Worm (Caenorhabditis elegans) whole organism, L3 larva: ENCODE measurements around the gene rpl-33.
A peak's percentile ranks its signal among the peaks of the same experiment; 100 is the strongest.

Experiments
- R02D3.7 ChIP-seq: fragments of 150-350 bp; optimal IDR thresholded peaks from 2 replicates; lab custom pipeline; 2014; ENCODE audit warnings: missing biosample characterization, missing genetic modification characterization
- ZK546.5 ChIP-seq: sonication (generic microtip); optimal IDR thresholded peaks from 2 replicates; lab custom pipeline; 2017; ENCODE audit warnings: missing biosample characterization, missing genetic modification characterization
- aly-2 ChIP-seq: fragments of 150-350 bp; optimal IDR thresholded peaks from 2 replicates; lab custom pipeline; 2014; ENCODE audit warnings: missing biosample characterization, missing genetic modification characterization
- ama-1 ChIP-seq: fragments of 150-350 bp; optimal IDR thresholded peaks from 2 replicates; lab custom pipeline; 2018
- ceh-16 ChIP-seq: sonication (generic microtip); optimal IDR thresholded peaks from 2 replicates; lab custom pipeline; 2017; ENCODE audit warnings: missing biosample characterization, missing genetic modification characterization
- ceh-28 ChIP-seq: fragments of 150-350 bp; optimal IDR thresholded peaks from 2 replicates; lab custom pipeline; 2014; ENCODE audit warnings: missing biosample characterization, missing genetic modification reagents, missing genetic modification characterization
- ceh-9 ChIP-seq: sonication (generic microtip); optimal IDR thresholded peaks from 2 replicates; lab custom pipeline; 2018; ENCODE audit warnings: missing biosample characterization, missing genetic modification characterization
- daf-12 ChIP-seq: fragments of 150-350 bp; optimal IDR thresholded peaks from 2 replicates; lab custom pipeline; 2014; ENCODE audit warnings: missing biosample characterization, missing genetic modification reagents, missing genetic modification characterization
- egl-27 ChIP-seq: sonication (generic microtip); optimal IDR thresholded peaks from 4 replicates; lab custom pipeline; 2017; ENCODE audit warnings: missing biosample characterization, missing genetic modification reagents, missing genetic modification characterization
- egl-5 ChIP-seq: fragments of 150-350 bp; optimal IDR thresholded peaks from 2 replicates; lab custom pipeline; 2017; ENCODE audit warnings: missing biosample characterization, missing genetic modification reagents, missing genetic modification characterization, inconsistent platforms
- elt-1 ChIP-seq: fragments of 150-350 bp; optimal IDR thresholded peaks from 2 replicates; lab custom pipeline; 2014; ENCODE audit warnings: missing biosample characterization, missing genetic modification characterization
- elt-2 ChIP-seq: sonication (generic microtip); optimal IDR thresholded peaks from 2 replicates; lab custom pipeline; 2016; ENCODE audit warnings: missing genetic modification reagents, mild to moderate bottlenecking, missing genetic modification characterization, missing compliant biosample characterization
- elt-3 ChIP-seq, 3 experiments: fragments of 150-350 bp in 1 of 3; sonication (generic microtip) in 2 of 3; optimal IDR thresholded peaks; 2 replicates in 2 of 3; 4 replicates in 1 of 3; lab custom pipeline; 2014 to 2017; ENCODE audit warnings: missing biosample characterization in 3 of 3, missing genetic modification characterization in 3 of 3
- eor-1 ChIP-seq, 2 experiments: fragments of 150-350 bp; optimal IDR thresholded peaks; 2 replicates each; lab custom pipeline; 2014 to 2018; ENCODE audit warnings: missing biosample characterization in 2 of 2, missing genetic modification characterization in 2 of 2
- fkh-10 ChIP-seq: sonication (generic microtip); optimal IDR thresholded peaks from 2 replicates; lab custom pipeline; 2017; ENCODE audit warnings: missing biosample characterization, missing genetic modification reagents, missing genetic modification characterization
- fkh-2 ChIP-seq: fragments of 150-350 bp; optimal IDR thresholded peaks from 2 replicates; lab custom pipeline; 2014; ENCODE audit warnings: missing biosample characterization, missing genetic modification reagents, missing genetic modification characterization
- fos-1 ChIP-seq: fragments of 150-350 bp; optimal IDR thresholded peaks from 2 replicates; lab custom pipeline; 2014; ENCODE audit warnings: missing biosample characterization, missing genetic modification characterization
- hmg-11 ChIP-seq: sonication (generic microtip); optimal IDR thresholded peaks from 2 replicates; lab custom pipeline; 2016; ENCODE audit warnings: missing genetic modification characterization, missing compliant biosample characterization
- jun-1 ChIP-seq: fragments of 150-350 bp; optimal IDR thresholded peaks from 2 replicates; lab custom pipeline; 2014; ENCODE audit warnings: missing biosample characterization, missing genetic modification reagents, missing genetic modification characterization
- lin-15B ChIP-seq: fragments of 150-350 bp; optimal IDR thresholded peaks from 2 replicates; lab custom pipeline; 2014; ENCODE audit warnings: missing biosample characterization, missing genetic modification characterization
- lin-39 ChIP-seq: fragments of 150-350 bp; optimal IDR thresholded peaks from 2 replicates; lab custom pipeline; 2018; ENCODE audit warnings: missing biosample characterization, missing genetic modification reagents, missing genetic modification characterization
- lsy-12 ChIP-seq: sonication (generic microtip); optimal IDR thresholded peaks from 2 replicates; lab custom pipeline; 2016; ENCODE audit warnings: mild to moderate bottlenecking, missing genetic modification characterization, missing compliant biosample characterization
- mdl-1 ChIP-seq: fragments of 150-350 bp; optimal IDR thresholded peaks from 2 replicates; lab custom pipeline; 2014; ENCODE audit warnings: missing biosample characterization, missing genetic modification characterization
- mml-1 ChIP-seq: fragments of 150-350 bp; sonication (generic microtip); optimal IDR thresholded peaks from 3 replicates; lab custom pipeline; 2014; ENCODE audit warnings: missing biosample characterization, missing genetic modification characterization
- nfya-1 ChIP-seq: sonication (generic microtip); optimal IDR thresholded peaks from 2 replicates; lab custom pipeline; 2017; ENCODE audit warnings: missing genetic modification characterization, mild to moderate bottlenecking, missing compliant biosample characterization, antibody characterized with exemption, moderate library complexity; ENCODE audit not compliant: insufficient read depth
- nhr-11 ChIP-seq: fragments of 150-350 bp; optimal IDR thresholded peaks from 2 replicates; lab custom pipeline; 2014; ENCODE audit warnings: missing biosample characterization, missing genetic modification characterization
- nhr-12 ChIP-seq: fragments of 150-350 bp; optimal IDR thresholded peaks from 2 replicates; lab custom pipeline; 2014; ENCODE audit warnings: missing biosample characterization, missing genetic modification characterization
- nhr-23 ChIP-seq: fragments of 150-350 bp; optimal IDR thresholded peaks from 2 replicates; lab custom pipeline; 2014; ENCODE audit warnings: missing biosample characterization, missing genetic modification reagents, missing genetic modification characterization
- nhr-237 ChIP-seq: fragments of 150-350 bp; optimal IDR thresholded peaks from 2 replicates; lab custom pipeline; 2014; ENCODE audit warnings: missing biosample characterization, missing genetic modification characterization
- nhr-25 ChIP-seq: sonication (generic microtip); optimal IDR thresholded peaks from 2 replicates; lab custom pipeline; 2017; ENCODE audit warnings: missing biosample characterization, missing genetic modification characterization
- nhr-28 ChIP-seq: fragments of 150-350 bp; optimal IDR thresholded peaks from 2 replicates; lab custom pipeline; 2014; ENCODE audit warnings: missing biosample characterization, missing genetic modification characterization
- nhr-43 ChIP-seq: sonication (generic microtip); optimal IDR thresholded peaks from 2 replicates; lab custom pipeline; 2016; ENCODE audit warnings: mild to moderate bottlenecking, missing genetic modification characterization, missing compliant biosample characterization; ENCODE audit not compliant: poor library complexity, severe bottlenecking
- nhr-67 ChIP-seq: fragments of 150-350 bp; optimal IDR thresholded peaks from 2 replicates; lab custom pipeline; 2014; ENCODE audit warnings: missing biosample characterization, missing genetic modification characterization
- nhr-76 ChIP-seq: fragments of 150-350 bp; sonication (generic microtip); optimal IDR thresholded peaks from 5 replicates; lab custom pipeline; 2014; ENCODE audit warnings: missing biosample characterization, missing genetic modification characterization
- nhr-77 ChIP-seq: fragments of 150-350 bp; optimal IDR thresholded peaks from 2 replicates; lab custom pipeline; 2014; ENCODE audit warnings: missing biosample characterization, missing genetic modification characterization
- pha-4 ChIP-seq: fragments of 150-350 bp; optimal IDR thresholded peaks from 2 replicates; lab custom pipeline; 2014; ENCODE audit warnings: missing biosample characterization, missing genetic modification reagents, missing genetic modification characterization
- pqm-1 ChIP-seq: fragments of 150-350 bp; optimal IDR thresholded peaks from 2 replicates; lab custom pipeline; 2017; ENCODE audit warnings: missing biosample characterization, missing genetic modification characterization, inconsistent platforms
- sea-2 ChIP-seq: fragments of 150-350 bp; sonication (generic microtip); optimal IDR thresholded peaks from 4 replicates; lab custom pipeline; 2014; ENCODE audit warnings: missing biosample characterization, missing genetic modification reagents, missing genetic modification characterization
- skn-1 ChIP-seq: fragments of 150-350 bp; optimal IDR thresholded peaks from 2 replicates; lab custom pipeline; 2014; ENCODE audit warnings: missing biosample characterization, missing genetic modification characterization
- snpc-4 ChIP-seq: fragments of 150-350 bp; optimal IDR thresholded peaks from 2 replicates; lab custom pipeline; 2014; ENCODE audit warnings: missing biosample characterization, missing genetic modification characterization
- tbx-2 ChIP-seq: sonication (generic microtip); optimal IDR thresholded peaks from 2 replicates; lab custom pipeline; 2016; ENCODE audit warnings: mild to moderate bottlenecking, missing genetic modification characterization, missing compliant biosample characterization
- unc-39 ChIP-seq: sonication (generic microtip); optimal IDR thresholded peaks from 4 replicates; lab custom pipeline; 2017; ENCODE audit warnings: missing biosample characterization, missing genetic modification characterization
- unc-62 ChIP-seq: fragments of 150-350 bp; sonication (generic microtip); optimal IDR thresholded peaks from 4 replicates; lab custom pipeline; 2014; ENCODE audit warnings: missing biosample characterization, missing genetic modification reagents, missing genetic modification characterization
- zag-1 ChIP-seq: fragments of 150-350 bp; optimal IDR thresholded peaks from 2 replicates; lab custom pipeline; 2014; ENCODE audit warnings: missing biosample characterization, missing genetic modification characterization
- ztf-11 ChIP-seq: fragments of 150-350 bp; optimal IDR thresholded peaks from 2 replicates; lab custom pipeline; 2014; ENCODE audit warnings: missing biosample characterization, missing genetic modification characterization
- ztf-4 ChIP-seq: fragments of 150-350 bp; optimal IDR thresholded peaks from 2 replicates; lab custom pipeline; 2014; ENCODE audit warnings: missing biosample characterization, missing genetic modification characterization

The rpl-33 gene

ce11 chrII:7147550-7147949 lies 42.2 kb downstream of the rpl-33 start:
- TF ChIP-seq egl-27 (tag; lab: Kevin White, UChicago) (no peak), lsy-12 (tag; lab: Kevin White, UChicago) (no peak), aly-2 (tag; lab: Kevin White, UChicago) (no peak), snpc-4 (no peak), pha-4 (tag; lab: Kevin White, UChicago) (peak; percentile 34), elt-2 (tag; lab: Kevin White, UChicago) (peak; percentile 10), fkh-10 (GFP tag; lab: Kevin White, UChicago) (no peak), lin-15B (peak; percentile 13), fos-1 (tag; lab: Kevin White, UChicago) (no peak), hmg-11 (no peak), mdl-1 (tag; lab: Kevin White, UChicago) (no peak), nhr-12 (tag; lab: Kevin White, UChicago) (no peak), eor-1 (tag; optimal IDR thresholded peaks at IDR 0.05; lab: Kevin White, UChicago) (no peak), jun-1 (tag; lab: Kevin White, UChicago) (no peak), pqm-1 (no peak)

DNA sequence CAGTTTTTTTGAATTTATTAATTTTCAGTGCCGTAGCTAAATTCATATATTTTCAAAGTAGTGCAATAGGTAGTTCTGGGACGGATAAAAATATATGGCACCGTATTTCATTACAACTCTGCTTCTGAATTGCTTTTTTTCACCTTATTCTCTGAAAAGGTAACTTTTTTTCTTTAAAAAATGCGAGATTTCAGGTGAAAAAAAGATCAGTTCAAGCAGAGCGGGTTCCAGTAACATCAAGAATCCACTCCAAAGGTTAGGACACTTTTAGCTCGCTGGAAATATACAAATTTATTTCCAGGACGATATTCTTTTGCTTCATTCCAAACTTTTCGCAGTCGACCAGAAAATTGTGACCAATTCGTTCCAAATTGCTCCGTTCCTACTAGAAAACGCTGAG lies 42.7 kb downstream of the rpl-33 start, which contains the start of gene T07F8.1:
TSS of gene T07F8.1 (plus strand) at position 301 of the 400 bp plus-strand sequence.
- TF ChIP-seq nhr-25 = no peak
- no peak for TF ChIP-seq snpc-4

DNA sequence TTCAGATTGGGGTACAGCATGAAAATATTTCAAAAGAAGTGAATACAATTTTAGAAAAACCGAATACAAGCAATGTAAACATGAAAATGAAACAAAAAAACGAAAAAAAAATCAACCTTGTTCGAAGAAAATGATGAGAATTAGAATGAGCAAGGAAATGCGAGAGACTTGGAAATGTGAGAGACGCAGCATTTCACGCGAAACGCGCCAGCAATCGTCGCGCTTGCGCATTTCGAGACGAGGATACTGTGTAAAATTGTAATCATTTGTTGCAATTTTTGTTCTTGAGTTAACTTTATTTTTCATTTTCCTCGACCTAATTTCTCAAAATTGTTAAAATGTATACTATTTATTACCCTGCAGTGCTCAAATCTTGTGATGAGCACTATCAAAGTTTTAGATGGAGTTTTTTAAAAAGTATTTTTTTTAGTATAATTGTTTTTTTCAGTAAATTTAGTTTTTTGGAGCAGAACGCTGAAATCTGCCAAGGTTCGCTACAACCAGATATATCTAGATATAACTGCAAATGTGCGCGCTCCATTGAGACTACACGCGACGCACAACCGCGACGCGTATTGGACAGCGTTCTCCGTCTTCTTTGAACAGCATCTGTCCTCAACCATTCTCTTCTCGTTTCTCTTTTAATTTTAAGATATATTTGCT lies 46.7 kb downstream of the rpl-33 start, which contains the start of gene fust-1:
TSS of gene fust-1 (plus strand) at position 613 of the 663 bp plus-strand sequence.
- TF ChIP-seq nhr-11 (tag; lab: Kevin White, UChicago) = peak; percentile 84
- TF ChIP-seq egl-5 (tag; lab: Kevin White, UChicago) = peak; percentile 77
- peak; percentile 59 for TF ChIP-seq ZK546.5 (tag; lab: Kevin White, UChicago)
- TF ChIP-seq ztf-11 = no peak
- peak; percentile 74 for TF ChIP-seq zag-1 (tag; lab: Kevin White, UChicago)
- peak; percentile 86 for TF ChIP-seq R02D3.7
- TF ChIP-seq ceh-9 (tag; lab: Kevin White, UChicago) = no peak
- TF ChIP-seq lin-15B = peak; percentile 91
- TF ChIP-seq nhr-67 (tag; lab: Kevin White, UChicago) = no peak
- no peak for TF ChIP-seq nhr-76 (tag; lab: Kevin White, UChicago)
- TF ChIP-seq nhr-12 (tag; lab: Kevin White, UChicago) = no peak
- TF ChIP-seq unc-62 (GFP tag; lab: Kevin White, UChicago) = peak; percentile 26
- TF ChIP-seq fkh-10 (GFP tag; lab: Kevin White, UChicago) = peak; percentile 65
- TF ChIP-seq lsy-12 (tag; lab: Kevin White, UChicago) = peak; percentile 93
- TF ChIP-seq unc-39 (tag; lab: Kevin White, UChicago) = no peak
- peak; percentile 61 for TF ChIP-seq aly-2 (tag; lab: Kevin White, UChicago)
- TF ChIP-seq jun-1 (tag; lab: Kevin White, UChicago) = peak; percentile 93
- TF ChIP-seq nhr-28 (tag; lab: Kevin White, UChicago) = no peak
- TF ChIP-seq nhr-25 = peak; percentile 96
- peak; percentile 99 for TF ChIP-seq pha-4 (tag; lab: Kevin White, UChicago)
- TF ChIP-seq fkh-2 (tag; lab: Kevin White, UChicago) = no peak
- peak; percentile 98 for TF ChIP-seq skn-1
- TF ChIP-seq nhr-237 (tag; lab: Kevin White, UChicago) = no peak
- peak; percentile 22 for TF ChIP-seq elt-1
- TF ChIP-seq elt-2 (tag; lab: Kevin White, UChicago) = peak; percentile 82
- TF ChIP-seq lin-39 (tag; lab: Kevin White, UChicago) = peak; percentile 87
- peak; percentile 94 for TF ChIP-seq nfya-1 (tag; lab: Kevin White, UChicago)
- TF ChIP-seq mdl-1 (tag; lab: Kevin White, UChicago) = peak; percentile 41
- TF ChIP-seq nhr-43 = peak; percentile 96
- peak; percentile 77 for TF ChIP-seq nhr-77
- TF ChIP-seq pqm-1 = peak; percentile 82
- no peak for TF ChIP-seq daf-12
- TF ChIP-seq tbx-2 (tag; lab: Kevin White, UChicago) = peak; percentile 94
- TF ChIP-seq sea-2 = no peak
- peak; percentile 96 for TF ChIP-seq nhr-23 (tag; lab: Kevin White, UChicago)
- TF ChIP-seq ceh-28 (tag; lab: Kevin White, UChicago) = peak; percentile 86
- no peak for TF ChIP-seq fos-1 (tag; lab: Kevin White, UChicago)
- TF ChIP-seq elt-3 (tag; optimal IDR thresholded peaks at IDR 0.05; lab: Kevin White, UChicago) = peak in 1 of 3 experiments; percentile 66
- peak in 1 of 2 experiments; percentile 75 for TF ChIP-seq eor-1 (tag; optimal IDR thresholded peaks at IDR 0.05; lab: Kevin White, UChicago)
- peak; percentile 95 for TF ChIP-seq hmg-11
- peak; percentile 54 for TF ChIP-seq ama-1 (lab: Kevin White, UChicago)
- TF ChIP-seq snpc-4 = peak; percentile 91
- peak; percentile 68 for TF ChIP-seq egl-27 (tag; lab: Kevin White, UChicago)
- TF ChIP-seq mml-1 (tag; lab: Kevin White, UChicago) = no peak
- peak; percentile 79 for TF ChIP-seq ztf-4
- TF ChIP-seq ceh-16 (tag; lab: Kevin White, UChicago) = no peak
